Worm (Caenorhabditis elegans): ENCODE measurements around the gene F26A1.3.

DNA sequence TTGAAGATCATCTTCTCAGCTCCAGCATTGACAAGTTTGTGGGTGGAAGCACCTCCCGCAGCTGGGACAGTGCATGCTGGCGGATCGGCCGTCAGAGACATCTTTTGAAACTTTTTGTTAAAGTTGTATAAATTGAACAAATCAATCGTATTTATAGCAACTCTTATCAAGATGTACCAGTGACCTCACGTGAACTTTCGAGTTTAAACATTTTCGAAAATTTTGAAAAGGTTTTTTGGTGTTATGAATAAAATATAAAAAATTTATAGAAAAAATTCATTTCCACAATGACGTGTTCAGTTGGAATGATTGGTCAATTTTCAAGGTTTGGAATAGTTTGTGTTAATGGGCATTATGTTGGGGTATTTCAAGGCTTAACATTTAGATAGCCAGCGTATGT lies 41.9 kb downstream of the F26A1.3 start, which contains the start of the genes msd-4 and C35D10.3:
- TF ChIP-seq fos-1 (tag; optimal IDR thresholded peaks at IDR 0.05) (no peak), lsy-2 (tag; optimal IDR thresholded peaks at IDR 0.05) (no peak), snpc-1.2 (GFP tag; IDR thresholded peaks at IDR 0.05) (no peak), lin-38 (GFP tag; IDR thresholded peaks at IDR 0.05) (no peak)
